Fruit fly (Drosophila melanogaster) whole organism, adult: ENCODE data around the gene CG14780.

ENCODE experiments used
- CG12768 ChIP-seq: fragments of 200-800 bp; sonication (Bioruptor generic); optimal IDR thresholded peaks from 2 replicates; lab custom pipeline; 2017; ENCODE audit warnings: missing biosample characterization, missing genetic modification characterization, mild to moderate bottlenecking, moderate library complexity, missing genetic modification reagents
- CG14711 ChIP-seq: fragments of 200-800 bp; sonication (Bioruptor generic); optimal IDR thresholded peaks from 2 replicates; lab custom pipeline; 2018; ENCODE audit warnings: missing biosample characterization, mild to moderate bottlenecking, missing genetic modification characterization, moderate library complexity
- CG7101 ChIP-seq: fragments of 200-800 bp; sonication (Bioruptor generic); optimal IDR thresholded peaks from 2 replicates; lab custom pipeline; 2018; ENCODE audit warnings: missing biosample characterization, mild to moderate bottlenecking, missing genetic modification characterization, moderate library complexity
- Crg-1 ChIP-seq: fragments of 200-800 bp; sonication (Bioruptor generic); optimal IDR thresholded peaks from 2 replicates; lab custom pipeline; 2016; ENCODE audit warnings: missing biosample characterization, missing genetic modification characterization
- Hr96 ChIP-seq: fragments of 200-800 bp; sonication (Bioruptor generic); optimal IDR thresholded peaks from 2 replicates; lab custom pipeline; 2016; ENCODE audit warnings: missing biosample characterization, missing genetic modification characterization
- kay ChIP-seq: fragments of 200-800 bp; sonication (Bioruptor generic); peaks from one replicate; lab custom pipeline; 2016; ENCODE audit warnings: missing biosample characterization, missing genetic modification characterization, borderline replicate concordance
- tj ChIP-seq: fragments of 200-800 bp; sonication (Bioruptor generic); optimal IDR thresholded peaks from 3 replicates; lab custom pipeline; 2017; ENCODE audit warnings: missing biosample characterization, mild to moderate bottlenecking, missing genetic modification characterization, moderate library complexity

DNA sequence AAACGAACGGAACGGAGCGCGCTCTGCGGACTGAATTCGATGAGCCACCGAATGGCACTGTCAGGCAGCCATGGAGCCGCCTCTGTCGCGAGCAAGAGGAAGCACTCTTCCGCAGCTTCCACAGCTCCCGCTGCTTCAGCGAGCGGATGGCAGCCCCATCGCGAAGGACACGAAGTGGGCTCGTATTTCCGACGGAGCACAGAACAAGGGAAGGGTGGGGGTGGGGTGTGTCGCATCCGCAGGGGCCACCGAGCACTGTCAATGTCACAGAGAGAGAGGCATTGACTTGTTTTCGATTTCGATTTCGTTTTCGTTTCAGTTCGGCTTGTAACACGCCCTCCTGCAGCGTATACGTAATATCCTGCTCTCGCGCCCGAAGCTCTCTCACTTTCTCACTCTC, 35.4 kb downstream of the CG14780 start, which contains the start of gene Nmdar2:
- TF ChIP-seq tj (GFP tag; lab: Kevin White, UChicago) (no peak), Hr96 (GFP tag; lab: Kevin White, UChicago) (no peak), CG14711 (tag; lab: Kevin White, UChicago) (no peak), kay (no peak), CG12768 (no peak), CG7101 (tag; lab: Kevin White, UChicago) (no peak), Crg-1 (GFP tag; lab: Kevin White, UChicago) (no peak)
